Fruit fly (Drosophila melanogaster) whole organism, embryonic: ENCODE results near the gene cerv.

ENCODE experiments used
- ATbp ChIP-seq: fragments of 200-800 bp; sonication (Bioruptor generic); optimal IDR thresholded peaks from 2 replicates; lab custom pipeline; 2017; ENCODE audit warnings: missing biosample characterization, mild to moderate bottlenecking, missing genetic modification characterization, missing genetic modification reagents
- Bdp1 ChIP-seq: fragments of 200-800 bp; sonication (Bioruptor generic); optimal IDR thresholded peaks from 3 replicates; lab custom pipeline; 2016; ENCODE audit warnings: missing biosample characterization, missing genetic modification characterization
- CG1024 ChIP-seq: fragments of 200-800 bp; sonication (Bioruptor generic); IDR thresholded peaks from 2 replicates; pipeline ENCODE4 v1.3.6; 2022; ENCODE audit warnings: missing biosample characterization, missing genetic modification characterization
- CG10565 ChIP-seq: fragments of 200-800 bp; sonication (Bioruptor generic); optimal IDR thresholded peaks from 3 replicates; lab custom pipeline; 2016; ENCODE audit warnings: missing biosample characterization, mild to moderate bottlenecking, missing genetic modification characterization
- CG11085 ChIP-seq: fragments of 200-800 bp; sonication (Bioruptor generic); IDR thresholded peaks from 2 replicates; pipeline ENCODE4 v1.3.6; 2022; ENCODE audit warnings: missing biosample characterization, missing genetic modification characterization
- CG11247 ChIP-seq: fragments of 200-800 bp; sonication (Bioruptor generic); IDR thresholded peaks from 2 replicates; pipeline ENCODE4 v1.3.6; 2022; ENCODE audit warnings: missing biosample characterization, missing genetic modification characterization
- CG12659 ChIP-seq: fragments of 200-800 bp; sonication (Bioruptor generic); optimal IDR thresholded peaks from 3 replicates; lab custom pipeline; 2017; ENCODE audit warnings: mild to moderate bottlenecking, missing biosample characterization, missing genetic modification reagents, missing genetic modification characterization
- CG1602 ChIP-seq: fragments of 200-800 bp; sonication (Bioruptor generic); optimal IDR thresholded peaks from 3 replicates; lab custom pipeline; 2016; ENCODE audit warnings: missing biosample characterization, missing genetic modification characterization
- CG1647 ChIP-seq: fragments of 200-800 bp; sonication (Bioruptor generic); optimal IDR thresholded peaks from 3 replicates; lab custom pipeline; 2016; ENCODE audit warnings: missing biosample characterization, missing genetic modification characterization
- CG16813 ChIP-seq: fragments of 200-800 bp; sonication (Bioruptor generic); IDR thresholded peaks from 3 replicates; pipeline ENCODE4 v1.3.6; 2022; ENCODE audit warnings: missing biosample characterization, missing genetic modification characterization; ENCODE audit not compliant: partially characterized antibody
- CG17186 ChIP-seq: fragments of 200-800 bp; sonication (Bioruptor generic); optimal IDR thresholded peaks from 3 replicates; lab custom pipeline; 2017; ENCODE audit warnings: missing biosample characterization, missing genetic modification reagents, missing genetic modification characterization
- CG1832 ChIP-seq: fragments of 200-800 bp; sonication (Bioruptor generic); optimal IDR thresholded peaks from 2 replicates; lab custom pipeline; 2017; ENCODE audit warnings: missing biosample characterization, mild to moderate bottlenecking, missing genetic modification characterization, inconsistent platforms
- CG2712 ChIP-seq: fragments of 200-800 bp; optimal IDR thresholded peaks from 3 replicates; lab custom pipeline; 2019; ENCODE audit warnings: missing biosample characterization, mild to moderate bottlenecking, missing genetic modification characterization, moderate library complexity
- CG30431 ChIP-seq: fragments of 200-800 bp; sonication (Bioruptor generic); optimal IDR thresholded peaks from 2 replicates; lab custom pipeline; 2017; ENCODE audit warnings: missing biosample characterization, missing genetic modification characterization
- CG31365 ChIP-seq: fragments of 200-800 bp; sonication (Bioruptor generic); optimal IDR thresholded peaks from 2 replicates; lab custom pipeline; 2018; ENCODE audit warnings: missing biosample characterization, mild to moderate bottlenecking, missing genetic modification characterization
- CG6683 ChIP-seq: fragments of 200-800 bp; sonication (Bioruptor generic); optimal IDR thresholded peaks from 2 replicates; lab custom pipeline; 2017; ENCODE audit warnings: missing biosample characterization, mild to moderate bottlenecking, missing genetic modification characterization, missing genetic modification reagents
- CG9437 ChIP-seq: fragments of 200-800 bp; sonication (Bioruptor generic); optimal IDR thresholded peaks from 2 replicates; lab custom pipeline; 2018; ENCODE audit warnings: missing biosample characterization, mild to moderate bottlenecking, missing genetic modification characterization
- Camta ChIP-seq: fragments of 200-800 bp; sonication (Bioruptor generic); optimal IDR thresholded peaks from 2 replicates; lab custom pipeline; 2016; ENCODE audit warnings: missing biosample characterization, missing genetic modification characterization
- E2f2 ChIP-seq: fragments of 200-800 bp; sonication (Bioruptor generic); IDR thresholded peaks from 2 replicates; pipeline ENCODE4 v1.3.6; 2022; ENCODE audit warnings: missing biosample characterization, missing genetic modification characterization
- HmgD ChIP-seq: fragments of 200-800 bp; sonication (Bioruptor generic); optimal IDR thresholded peaks from 3 replicates; lab custom pipeline; 2016; ENCODE audit warnings: missing biosample characterization, missing genetic modification characterization
- Lhr ChIP-seq: fragments of 200-800 bp; sonication (Bioruptor generic); optimal IDR thresholded peaks from 3 replicates; lab custom pipeline; 2017; ENCODE audit warnings: mild to moderate bottlenecking, missing biosample characterization, missing genetic modification reagents, missing genetic modification characterization
- MBD-R2 ChIP-seq: fragments of 200-800 bp; sonication (Bioruptor generic); IDR thresholded peaks from 2 replicates; pipeline ENCODE4 v1.3.6; 2022; ENCODE audit warnings: missing biosample characterization, missing genetic modification characterization
- Mrtf ChIP-seq: fragments of 200-800 bp; sonication (Bioruptor generic); IDR thresholded peaks from 3 replicates; pipeline ENCODE4 v1.3.6; 2022; ENCODE audit warnings: missing biosample characterization, missing genetic modification characterization
- NFAT ChIP-seq: fragments of 200-800 bp; sonication (Bioruptor generic); IDR thresholded peaks from 2 replicates; pipeline ENCODE4 v1.3.6; 2022; ENCODE audit warnings: missing biosample characterization, missing genetic modification characterization
- Ptx1 ChIP-seq: fragments of 200-800 bp; sonication (Bioruptor generic); IDR thresholded peaks from 2 replicates; pipeline ENCODE4 v1.3.6; 2022; ENCODE audit warnings: missing biosample characterization, missing genetic modification characterization
- Sin3A ChIP-seq: fragments of >200 bp; optimal IDR thresholded peaks from 2 replicates; lab custom pipeline; 2018
- Spps ChIP-seq: fragments of 200-800 bp; sonication (Bioruptor generic); optimal IDR thresholded peaks from 2 replicates; lab custom pipeline; 2018; ENCODE audit warnings: missing biosample characterization, mild to moderate bottlenecking, missing genetic modification characterization
- Ssrp ChIP-seq: fragments of 200-800 bp; sonication (Bioruptor generic); optimal IDR thresholded peaks from 2 replicates; lab custom pipeline; 2018; ENCODE audit warnings: missing biosample characterization, mild to moderate bottlenecking, missing genetic modification characterization, moderate library complexity
- Trl ChIP-seq, 3 experiments: fragments of >200 bp in 2 of 3; fragments of 200-800 bp in 1 of 3; sonication (Bioruptor generic) in 1 of 3; optimal IDR thresholded peaks; 2 replicates in 1 of 3; 3 replicates in 2 of 3; lab custom pipeline; 2016 to 2017; ENCODE audit warnings: missing biosample characterization in 1 of 3, missing genetic modification characterization in 1 of 3
- ab ChIP-seq: fragments of 200-800 bp; sonication (Bioruptor generic); optimal IDR thresholded peaks from 2 replicates; lab custom pipeline; 2016; ENCODE audit warnings: missing biosample characterization, missing genetic modification characterization
- ac ChIP-seq: fragments of 200-800 bp; sonication (Bioruptor generic); optimal IDR thresholded peaks from 3 replicates; lab custom pipeline; 2017; ENCODE audit warnings: missing biosample characterization, mild to moderate bottlenecking, missing genetic modification characterization
- br ChIP-seq: fragments of >200 bp; optimal IDR thresholded peaks from 2 replicates; lab custom pipeline; 2017
- dmrt99B ChIP-seq: fragments of 200-800 bp; sonication (Bioruptor generic); optimal IDR thresholded peaks from 2 replicates; lab custom pipeline; 2018; ENCODE audit warnings: missing biosample characterization, mild to moderate bottlenecking, missing genetic modification characterization, moderate library complexity
- ewg ChIP-seq: fragments of 200-800 bp; sonication (Bioruptor generic); optimal IDR thresholded peaks from 3 replicates; lab custom pipeline; 2017; ENCODE audit warnings: mild to moderate bottlenecking, missing biosample characterization, missing genetic modification reagents, missing genetic modification characterization
- eyg ChIP-seq: fragments of 200-800 bp; sonication (Bioruptor generic); optimal IDR thresholded peaks from 3 replicates; lab custom pipeline; 2016; ENCODE audit warnings: missing biosample characterization, missing genetic modification characterization
- gcm ChIP-seq: fragments of 200-800 bp; sonication (Bioruptor generic); optimal IDR thresholded peaks from 2 replicates; lab custom pipeline; 2019; ENCODE audit warnings: missing biosample characterization, mild to moderate bottlenecking, missing genetic modification characterization, moderate library complexity
- hkb ChIP-seq, 2 experiments: fragments of 200-800 bp in 1 of 2; fragments of >200 bp in 1 of 2; sonication (Bioruptor generic) in 1 of 2; IDR thresholded peaks in 1 of 2; optimal IDR thresholded peaks in 1 of 2; 2 replicates each; pipeline versions ENCODE4 v1.3.6 to Lab custom; 2017 to 2022; ENCODE audit warnings: missing biosample characterization in 1 of 2, missing genetic modification characterization in 1 of 2
- lbe ChIP-seq: fragments of 200-800 bp; sonication (Bioruptor generic); optimal IDR thresholded peaks from 2 replicates; lab custom pipeline; 2016; ENCODE audit warnings: missing biosample characterization, mild to moderate bottlenecking, missing genetic modification characterization
- phol ChIP-seq: fragments of 200-800 bp; sonication (Bioruptor generic); optimal IDR thresholded peaks from 3 replicates; lab custom pipeline; 2018; ENCODE audit warnings: missing biosample characterization, mild to moderate bottlenecking, missing genetic modification characterization, moderate library complexity
- salm ChIP-seq: fragments of 200-800 bp; sonication (Bioruptor generic); optimal IDR thresholded peaks from 2 replicates; lab custom pipeline; 2018; ENCODE audit warnings: missing biosample characterization, mild to moderate bottlenecking, missing genetic modification characterization
- sc ChIP-seq, 3 experiments: fragments of >200 bp in 2 of 3; fragments of 200-800 bp in 1 of 3; sonication (Bioruptor generic) in 1 of 3; optimal IDR thresholded peaks; 2 replicates in 2 of 3; 3 replicates in 1 of 3; lab custom pipeline; 2017; ENCODE audit warnings: mild to moderate bottlenecking in 1 of 3, missing biosample characterization in 1 of 3, missing genetic modification characterization in 1 of 3, missing genetic modification reagents in 1 of 3
- sug ChIP-seq: fragments of 200-800 bp; optimal IDR thresholded peaks from 2 replicates; lab custom pipeline; 2019; ENCODE audit warnings: missing biosample characterization, mild to moderate bottlenecking, missing genetic modification characterization, moderate library complexity
- tap ChIP-seq: fragments of 200-800 bp; optimal IDR thresholded peaks from 3 replicates; lab custom pipeline; 2019; ENCODE audit warnings: missing biosample characterization, mild to moderate bottlenecking, missing genetic modification characterization, moderate library complexity
- vnd ChIP-seq: fragments of 200-800 bp; sonication (Bioruptor generic); IDR thresholded peaks from 3 replicates; pipeline ENCODE4 v1.3.6; 2022; ENCODE audit warnings: missing biosample characterization, missing genetic modification characterization; ENCODE audit not compliant: partially characterized antibody
- wor ChIP-seq: fragments of 200-800 bp; sonication (Bioruptor generic); IDR thresholded peaks from 2 replicates; pipeline ENCODE4 v1.3.6; 2022; ENCODE audit warnings: missing biosample characterization, missing genetic modification characterization
- zf30C ChIP-seq: fragments of 200-800 bp; sonication (Bioruptor generic); optimal IDR thresholded peaks from 3 replicates; lab custom pipeline; 2018; ENCODE audit warnings: missing biosample characterization, mild to moderate bottlenecking, missing genetic modification characterization
- zfh2 ChIP-seq: fragments of 200-800 bp; sonication (Bioruptor generic); optimal IDR thresholded peaks from 2 replicates; lab custom pipeline; 2016; ENCODE audit warnings: missing biosample characterization, missing genetic modification characterization

Gene cerv

DNA sequence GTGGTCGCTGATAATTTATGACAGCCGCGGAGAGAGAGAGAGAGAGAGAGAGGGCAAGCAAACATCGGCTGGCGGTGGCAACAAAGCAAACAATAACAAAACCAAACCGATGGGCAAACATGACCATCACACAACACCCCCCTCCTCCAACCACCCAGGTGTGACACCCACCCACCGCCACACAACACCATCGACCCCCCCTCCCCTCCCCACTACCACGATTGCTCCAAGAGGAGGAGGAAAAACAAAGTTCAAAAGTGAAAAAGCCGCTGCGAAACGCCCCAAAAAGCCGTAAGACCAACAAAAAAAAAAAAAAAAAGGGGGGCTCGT is 41.6 kb upstream of the cerv start (continued):
- no peak for TF ChIP-seq CG1602 (GFP tag; lab: Kevin White, UChicago)
- TF ChIP-seq sug: peak; percentile 52
- TF ChIP-seq hkb (optimal IDR thresholded peaks at IDR 0.05; lab: Kevin White, UChicago): no peak
- TF ChIP-seq hkb (GFP tag; IDR thresholded peaks at IDR 0.05; lab: Robert Waterston, UW): no peak

dm6 chrX:15618953-15619630 is 41.1 kb upstream of the cerv start:
- no peak for TF ChIP-seq CG16813
- peak; percentile 66 for TF ChIP-seq CG1647
- TF ChIP-seq lbe (GFP tag; lab: Kevin White, UChicago): no peak
- TF ChIP-seq Ssrp (tag; lab: Kevin White, UChicago): peak; percentile 78
- TF ChIP-seq salm (tag; lab: Kevin White, UChicago): peak; percentile 65
- TF ChIP-seq Sin3A (lab: Kevin White, UChicago): no peak
- TF ChIP-seq CG2712 (tag; lab: Kevin White, UChicago): peak; percentile 85
- peak; percentile 39 for TF ChIP-seq Lhr
- TF ChIP-seq zf30C: peak; percentile 66
- no peak for TF ChIP-seq CG1832 (GFP tag; lab: Kevin White, UChicago)
- peak; percentile 68 for TF ChIP-seq Camta
- TF ChIP-seq br (lab: Kevin White, UChicago): no peak
- peak; percentile 79 for TF ChIP-seq CG30431 (GFP tag; lab: Kevin White, UChicago)
- peak; percentile 76 for TF ChIP-seq CG1024 (GFP tag; lab: Robert Waterston, UW)
- no peak for TF ChIP-seq ac (GFP tag; lab: Kevin White, UChicago)
- peak; percentile 74 for TF ChIP-seq CG12659 (GFP tag; lab: Kevin White, UChicago)
- TF ChIP-seq NFAT (GFP tag; lab: Robert Waterston, UW): peak; percentile 59; the same call in 1 of the 2 replicates
- peak; percentile 77 for TF ChIP-seq Mrtf (GFP tag; lab: Robert Waterston, UW)
- no peak for TF ChIP-seq CG10565 (GFP tag; lab: Kevin White, UChicago)
- TF ChIP-seq dmrt99B (tag; lab: Kevin White, UChicago): peak; percentile 86
- peak; percentile 42; the same call in 1 of the 2 replicates for TF ChIP-seq E2f2 (GFP tag; lab: Robert Waterston, UW)
- peak; percentile 51 for TF ChIP-seq wor
- TF ChIP-seq CG31365: peak; percentile 52
- TF ChIP-seq tap (tag; lab: Kevin White, UChicago): peak; percentile 72
- TF ChIP-seq ATbp (GFP tag; lab: Kevin White, UChicago): peak; percentile 81
- peak; percentile 58 for TF ChIP-seq zfh2 (GFP tag; lab: Kevin White, UChicago)
- TF ChIP-seq Trl (optimal IDR thresholded peaks at IDR 0.05; lab: Kevin White, UChicago): no peak
- TF ChIP-seq Trl (GFP tag; optimal IDR thresholded peaks at IDR 0.05; lab: Kevin White, UChicago): peak; percentile 74
- peak; percentile 11 for TF ChIP-seq HmgD (GFP tag; lab: Kevin White, UChicago)
- peak; percentile 85 for TF ChIP-seq Ptx1 (GFP tag; lab: Robert Waterston, UW)
- TF ChIP-seq MBD-R2 (GFP tag; lab: Robert Waterston, UW): peak; percentile 40; the same call in 1 of the 2 replicates
- peak; percentile 77 for TF ChIP-seq ewg
- TF ChIP-seq Bdp1: peak; percentile 25
- peak; percentile 1 for TF ChIP-seq Spps (tag; lab: Kevin White, UChicago)
- TF ChIP-seq vnd (GFP tag; lab: Robert Waterston, UW): no peak
- peak; percentile 80 for TF ChIP-seq CG1602 (GFP tag; lab: Kevin White, UChicago)
- TF ChIP-seq CG9437 (GFP tag; lab: Kevin White, UChicago): peak; percentile 56
- peak; percentile 82 for TF ChIP-seq phol (tag; lab: Kevin White, UChicago)
- peak; percentile 31 for TF ChIP-seq CG17186 (GFP tag; lab: Kevin White, UChicago)
- no peak for TF ChIP-seq ab (GFP tag; lab: Kevin White, UChicago)
- peak; percentile 31 for TF ChIP-seq eyg (GFP tag; lab: Kevin White, UChicago)
- TF ChIP-seq CG11085 (GFP tag; lab: Robert Waterston, UW): 0 out of 2 replicates have a peak, but pooled peaks have one; percentile 44
- peak; percentile 56 for TF ChIP-seq gcm (GFP tag; lab: Kevin White, UChicago)
- TF ChIP-seq sc (optimal IDR thresholded peaks at IDR 0.05; lab: Kevin White, UChicago): no peak
- TF ChIP-seq sc (GFP tag; optimal IDR thresholded peaks at IDR 0.05; lab: Kevin White, UChicago): peak; percentile 79
- TF ChIP-seq CG6683 (GFP tag; lab: Kevin White, UChicago): peak; percentile 12
- peak; percentile 63; the same call in 1 of the 2 replicates for TF ChIP-seq CG11247 (GFP tag; lab: Robert Waterston, UW)
